Worm (Caenorhabditis elegans) whole organism, late embryonic: Measurements from ENCODE around the gene twk-26.

Experiments
- ceh-22 ChIP-seq: sonication (generic microtip); optimal IDR thresholded peaks from 2 replicates; lab custom pipeline; 2017; ENCODE audit warnings: missing biosample characterization, missing genetic modification characterization
- elt-2 ChIP-seq: sonication (generic microtip); optimal IDR thresholded peaks from 2 replicates; lab custom pipeline; 2016; ENCODE audit warnings: missing genetic modification reagents, missing genetic modification characterization, missing compliant biosample characterization
- madf-2 ChIP-seq: sonication (generic microtip); optimal IDR thresholded peaks from 2 replicates; lab custom pipeline; 2017; ENCODE audit warnings: missing genetic modification characterization, missing compliant biosample characterization
- unc-86 ChIP-seq: sonication (generic microtip); optimal IDR thresholded peaks from 2 replicates; lab custom pipeline; 2016; ENCODE audit warnings: missing genetic modification characterization, missing compliant biosample characterization

ce11 chrX:3048696-3049095 lies 5.9 kb downstream of the twk-26 start:
- TF ChIP-seq ceh-22 (tag; lab: Kevin White, UChicago) (no peak), unc-86 (no peak), madf-2 (no peak), elt-2 (no peak)
